Worm (Caenorhabditis elegans) whole organism, late embryonic: ENCODE measurements around the gene nspc-3.
"Not testable (repeated sequence)": the region's sequence is repeated elsewhere in the genome, so short reads cannot be mapped to it uniquely, and the experiment has no call there.

Experiments
- C08G9.2 ChIP-seq: sonication (generic microtip); optimal IDR thresholded peaks from 2 replicates; lab custom pipeline; 2016; ENCODE audit warnings: mild to moderate bottlenecking, missing genetic modification characterization, moderate library complexity, missing compliant biosample characterization
- K02D7.2 ChIP-seq: sonication (generic microtip); optimal IDR thresholded peaks from 2 replicates; lab custom pipeline; 2017; ENCODE audit warnings: mild to moderate bottlenecking, missing genetic modification characterization, missing compliant biosample characterization
- T23F11.4 ChIP-seq: fragments of 200-800 bp; sonication (Bioruptor generic); optimal IDR thresholded peaks from 2 replicates; lab custom pipeline; 2018; ENCODE audit warnings: mild to moderate bottlenecking, missing genetic modification characterization, missing compliant biosample characterization
- Y22D7AL.16 ChIP-seq: sonication (generic microtip); optimal IDR thresholded peaks from 2 replicates; lab custom pipeline; 2016; ENCODE audit warnings: missing genetic modification characterization, missing compliant biosample characterization
- ahr-1 ChIP-seq: sonication (generic microtip); optimal IDR thresholded peaks from 2 replicates; lab custom pipeline; 2016; ENCODE audit warnings: missing genetic modification characterization, missing compliant biosample characterization
- ceh-14 ChIP-seq: sonication (generic microtip); optimal IDR thresholded peaks from 2 replicates; lab custom pipeline; 2016; ENCODE audit warnings: missing genotype, missing genetic modification characterization, missing compliant biosample characterization
- ceh-18 ChIP-seq: sonication (generic microtip); optimal IDR thresholded peaks from 2 replicates; lab custom pipeline; 2016; ENCODE audit warnings: missing genetic modification characterization, missing compliant biosample characterization
- ceh-19 ChIP-seq: fragments of 200-800 bp; sonication (Bioruptor generic); optimal IDR thresholded peaks from 2 replicates; lab custom pipeline; 2018; ENCODE audit warnings: mild to moderate bottlenecking, missing genetic modification characterization, missing compliant biosample characterization
- ceh-22 ChIP-seq: sonication (generic microtip); optimal IDR thresholded peaks from 2 replicates; lab custom pipeline; 2017; ENCODE audit warnings: missing biosample characterization, missing genetic modification characterization
- ceh-24 ChIP-seq: sonication (generic microtip); optimal IDR thresholded peaks from 2 replicates; lab custom pipeline; 2016; ENCODE audit warnings: mild to moderate bottlenecking, missing genetic modification characterization, missing compliant biosample characterization
- ceh-30 ChIP-seq: fragments of 150-350 bp; optimal IDR thresholded peaks from 2 replicates; lab custom pipeline; 2014; ENCODE audit warnings: missing biosample characterization, missing genetic modification characterization
- ceh-6 ChIP-seq: fragments of 200-800 bp; sonication (Bioruptor generic); optimal IDR thresholded peaks from 2 replicates; lab custom pipeline; 2018; ENCODE audit warnings: mild to moderate bottlenecking, missing genetic modification characterization, missing compliant biosample characterization
- ceh-9 ChIP-seq: sonication (generic microtip); optimal IDR thresholded peaks from 2 replicates; lab custom pipeline; 2016; ENCODE audit warnings: mild to moderate bottlenecking, missing genetic modification characterization, inconsistent platforms, missing compliant biosample characterization
- che-1 ChIP-seq: sonication (generic microtip); optimal IDR thresholded peaks from 2 replicates; lab custom pipeline; 2016; ENCODE audit warnings: mild to moderate bottlenecking, missing genetic modification characterization, missing compliant biosample characterization
- dve-1 ChIP-seq: sonication (generic microtip); optimal IDR thresholded peaks from 2 replicates; lab custom pipeline; 2017; ENCODE audit warnings: antibody characterized with exemption, mild to moderate bottlenecking, missing genetic modification characterization, missing compliant biosample characterization
- elt-2 ChIP-seq: sonication (generic microtip); optimal IDR thresholded peaks from 2 replicates; lab custom pipeline; 2016; ENCODE audit warnings: missing genetic modification reagents, missing genetic modification characterization, missing compliant biosample characterization
- elt-4 ChIP-seq: sonication (generic microtip); optimal IDR thresholded peaks from 2 replicates; lab custom pipeline; 2016; ENCODE audit warnings: missing genetic modification characterization, missing compliant biosample characterization
- ets-4 ChIP-seq: sonication (generic microtip); optimal IDR thresholded peaks from 2 replicates; lab custom pipeline; 2016; ENCODE audit warnings: missing genetic modification characterization, missing compliant biosample characterization
- fkh-10 ChIP-seq: fragments of 150-350 bp; optimal IDR thresholded peaks from 2 replicates; lab custom pipeline; 2014; ENCODE audit warnings: missing biosample characterization, missing genetic modification reagents, missing genetic modification characterization
- fkh-6 ChIP-seq: sonication (generic microtip); optimal IDR thresholded peaks from 2 replicates; lab custom pipeline; 2016; ENCODE audit warnings: missing genetic modification characterization, missing compliant biosample characterization
- gmeb-2 ChIP-seq: sonication (generic microtip); optimal IDR thresholded peaks from 2 replicates; lab custom pipeline; 2016; ENCODE audit warnings: missing genetic modification characterization, inconsistent platforms, missing compliant biosample characterization
- hlh-13 ChIP-seq: fragments of 200-800 bp; sonication (Bioruptor generic); optimal IDR thresholded peaks from 2 replicates; lab custom pipeline; 2018; ENCODE audit warnings: mild to moderate bottlenecking, missing genetic modification characterization, missing compliant biosample characterization
- hlh-30 ChIP-seq: sonication (generic microtip); optimal IDR thresholded peaks from 2 replicates; lab custom pipeline; 2017; ENCODE audit warnings: antibody characterized with exemption, missing genetic modification characterization, missing compliant biosample characterization; ENCODE audit not compliant: insufficient read depth
- hlh-6 ChIP-seq: sonication (generic microtip); optimal IDR thresholded peaks from 2 replicates; lab custom pipeline; 2016; ENCODE audit warnings: missing genotype, missing genetic modification characterization, missing compliant biosample characterization
- hlh-8 ChIP-seq: sonication (generic microtip); optimal IDR thresholded peaks from 2 replicates; lab custom pipeline; 2016; ENCODE audit warnings: missing genotype, missing genetic modification characterization, missing compliant biosample characterization
- lim-6 ChIP-seq: sonication (generic microtip); optimal IDR thresholded peaks from 2 replicates; lab custom pipeline; 2016; ENCODE audit warnings: missing genetic modification characterization, missing compliant biosample characterization
- madf-2 ChIP-seq: sonication (generic microtip); optimal IDR thresholded peaks from 2 replicates; lab custom pipeline; 2017; ENCODE audit warnings: missing genetic modification characterization, missing compliant biosample characterization
- mec-3 ChIP-seq: sonication (generic microtip); optimal IDR thresholded peaks from 2 replicates; lab custom pipeline; 2016; ENCODE audit warnings: borderline replicate concordance, missing genetic modification characterization, missing compliant biosample characterization
- nhr-11 ChIP-seq: fragments of 150-350 bp; optimal IDR thresholded peaks from 2 replicates; lab custom pipeline; 2014; ENCODE audit warnings: missing biosample characterization, missing genetic modification characterization
- npax-4 ChIP-seq: sonication (generic microtip); optimal IDR thresholded peaks from 2 replicates; lab custom pipeline; 2016; ENCODE audit warnings: missing genetic modification characterization, missing compliant biosample characterization
- odd-2 ChIP-seq: sonication (generic microtip); optimal IDR thresholded peaks from 2 replicates; lab custom pipeline; 2017; ENCODE audit warnings: antibody characterized with exemption, mild to moderate bottlenecking, missing genetic modification characterization, missing compliant biosample characterization
- pag-3 ChIP-seq: sonication (generic microtip); optimal IDR thresholded peaks from 2 replicates; lab custom pipeline; 2016; ENCODE audit warnings: missing compliant biosample characterization, missing genetic modification characterization, borderline replicate concordance
- pat-9 ChIP-seq: fragments of 200-800 bp; sonication (Bioruptor generic); optimal IDR thresholded peaks from 2 replicates; lab custom pipeline; 2018; ENCODE audit warnings: mild to moderate bottlenecking, missing genetic modification characterization, moderate library complexity, missing compliant biosample characterization
- pha-4 ChIP-seq: fragments of 150-350 bp; optimal IDR thresholded peaks from 2 replicates; lab custom pipeline; 2018; ENCODE audit warnings: missing biosample characterization, missing genetic modification reagents, missing genetic modification characterization
- pqm-1 ChIP-seq: sonication (generic microtip); optimal IDR thresholded peaks from 2 replicates; lab custom pipeline; 2016; ENCODE audit warnings: missing genetic modification characterization, missing compliant biosample characterization
- pros-1 ChIP-seq: fragments of 150-350 bp; optimal IDR thresholded peaks from 2 replicates; lab custom pipeline; 2014; ENCODE audit warnings: missing biosample characterization, missing genetic modification reagents, missing genetic modification characterization
- rnt-1 ChIP-seq: sonication (generic microtip); optimal IDR thresholded peaks from 2 replicates; lab custom pipeline; 2016; ENCODE audit warnings: missing genetic modification characterization, missing compliant biosample characterization
- sdc-2 ChIP-seq: sonication (generic microtip); optimal IDR thresholded peaks from 2 replicates; lab custom pipeline; 2016; ENCODE audit warnings: missing genotype, missing genetic modification characterization, missing compliant biosample characterization
- sox-2 ChIP-seq: fragments of 200-800 bp; sonication (Bioruptor generic); IDR thresholded peaks from 2 replicates; pipeline ENCODE4 v1.3.6; 2022; ENCODE audit warnings: missing genetic modification reagents, missing genetic modification characterization, missing compliant biosample characterization
- syd-9 ChIP-seq: sonication (generic microtip); optimal IDR thresholded peaks from 2 replicates; lab custom pipeline; 2016; ENCODE audit warnings: mild to moderate bottlenecking, missing genetic modification characterization, moderate library complexity, missing compliant biosample characterization
- tbx-7 ChIP-seq: sonication (generic microtip); optimal IDR thresholded peaks from 2 replicates; lab custom pipeline; 2016; ENCODE audit warnings: missing genotype, missing genetic modification characterization, missing compliant biosample characterization
- unc-3 ChIP-seq, 2 experiments: fragments of 200-800 bp in 1 of 2; sonication (Bioruptor generic) in 1 of 2; sonication (generic microtip) in 1 of 2; conservative IDR thresholded peaks in 1 of 2; optimal IDR thresholded peaks in 1 of 2; 2 replicates each; pipeline versions ENCODE4 v1.3.6 to Lab custom; 2016 to 2022; ENCODE audit warnings: missing compliant biosample characterization in 2 of 2, missing genetic modification characterization in 2 of 2, missing genetic modification reagents in 1 of 2
- unc-42 ChIP-seq: sonication (generic microtip); optimal IDR thresholded peaks from 2 replicates; lab custom pipeline; 2016; ENCODE audit warnings: missing genotype, missing genetic modification characterization, missing compliant biosample characterization
- unc-55 ChIP-seq: sonication (generic microtip); optimal IDR thresholded peaks from 2 replicates; lab custom pipeline; 2017; ENCODE audit warnings: missing biosample characterization, missing genetic modification reagents, missing genetic modification characterization
- unc-86 ChIP-seq: sonication (generic microtip); optimal IDR thresholded peaks from 2 replicates; lab custom pipeline; 2016; ENCODE audit warnings: missing genetic modification characterization, missing compliant biosample characterization
- zip-5 ChIP-seq: sonication (generic microtip); optimal IDR thresholded peaks from 2 replicates; lab custom pipeline; 2016; ENCODE audit warnings: missing genetic modification characterization, missing compliant biosample characterization

nspc-3 gene

ce11 chrX:8538262-8538776 lies 1.4 kb downstream of the nspc-3 start, which contains the start of the genes nspc-4 and nspc-5:
TSS of gene nspc-4 (minus strand) at chrX:8538362.
TSS of gene nspc-5 (plus strand) at chrX:8538726.
- TF ChIP-seq unc-3 (GFP tag; conservative IDR thresholded peaks at IDR 0.05; lab: Robert Waterston, UW); unc-3 (tag; optimal IDR thresholded peaks at IDR 0.05; lab: Kevin White, UChicago); Y22D7AL.16 (tag; lab: Kevin White, UChicago); hlh-8 (tag; lab: Kevin White, UChicago): not testable (repeated sequence)
- TF ChIP-seq, all 69 proteins: peak for 0; not testable (repeated sequence) for 69

- not testable (repeated sequence) for TF ChIP-seq npax-4 (tag; lab: Kevin White, UChicago); T23F11.4; ceh-14
Measured at ce11 chrX:8541562-8541961, 4.7 kb downstream of the nspc-3 start, which contains the start of gene nspc-7. TSS of gene nspc-7 (plus strand) at chrX:8541862.

- TF ChIP-seq lim-6: no peak
- TF ChIP-seq ahr-1 (tag; lab: Kevin White, UChicago): no peak
- no peak for TF ChIP-seq ceh-6
- TF ChIP-seq elt-2 (tag; lab: Kevin White, UChicago): peak; percentile 38
- TF ChIP-seq pros-1: peak; percentile 8
- no peak for TF ChIP-seq ets-4 (tag; lab: Kevin White, UChicago)
- no peak for TF ChIP-seq nhr-11
- no peak for TF ChIP-seq mec-3 (tag; lab: Kevin White, UChicago)
- no peak for TF ChIP-seq pha-4 (tag; lab: Kevin White, UChicago)
- peak; percentile 61 for TF ChIP-seq hlh-30 (tag; lab: Kevin White, UChicago)
- no peak for TF ChIP-seq elt-4 (tag; lab: Kevin White, UChicago)
- TF ChIP-seq zip-5 (tag; lab: Kevin White, UChicago): no peak
- TF ChIP-seq ceh-19 (GFP tag; lab: Kevin White, UChicago): peak; percentile 21
- no peak for TF ChIP-seq K02D7.2 (tag; lab: Kevin White, UChicago)
- TF ChIP-seq sox-2 (GFP tag; lab: Robert Waterston, UW): no peak
- peak; percentile 34 for TF ChIP-seq unc-42 (tag; lab: Kevin White, UChicago)
- TF ChIP-seq ceh-24 (tag; lab: Kevin White, UChicago): no peak
- no peak for TF ChIP-seq hlh-6 (tag; lab: Kevin White, UChicago)
- TF ChIP-seq tbx-7: no peak
- TF ChIP-seq syd-9: no peak
- TF ChIP-seq pqm-1 (tag; lab: Kevin White, UChicago): peak; percentile 42
- TF ChIP-seq odd-2 (tag; lab: Kevin White, UChicago): no peak
- no peak for TF ChIP-seq ceh-9 (tag; lab: Kevin White, UChicago)
- no peak for TF ChIP-seq fkh-10 (GFP tag; lab: Kevin White, UChicago)
- TF ChIP-seq unc-86: no peak
- peak; percentile 8 for TF ChIP-seq ceh-14
- no peak for TF ChIP-seq sdc-2 (tag; lab: Kevin White, UChicago)
- peak; percentile 32 for TF ChIP-seq ceh-30
- TF ChIP-seq unc-3 (GFP tag; conservative IDR thresholded peaks at IDR 0.05; lab: Robert Waterston, UW): no peak
- no peak for TF ChIP-seq unc-3 (tag; optimal IDR thresholded peaks at IDR 0.05; lab: Kevin White, UChicago)
- TF ChIP-seq ceh-22 (tag; lab: Kevin White, UChicago): no peak
- no peak for TF ChIP-seq madf-2
- no peak for TF ChIP-seq che-1
- no peak for TF ChIP-seq pag-3
- peak; percentile 23 for TF ChIP-seq rnt-1 (tag; lab: Kevin White, UChicago)
- no peak for TF ChIP-seq C08G9.2 (tag; lab: Kevin White, UChicago)
- TF ChIP-seq unc-55 (GFP tag; lab: Kevin White, UChicago): no peak
- TF ChIP-seq dve-1 (tag; lab: Kevin White, UChicago): no peak
- no peak for TF ChIP-seq T23F11.4
- TF ChIP-seq hlh-8 (tag; lab: Kevin White, UChicago): no peak
- TF ChIP-seq pat-9 (tag; lab: Kevin White, UChicago): no peak
- TF ChIP-seq Y22D7AL.16 (tag; lab: Kevin White, UChicago): no peak
- no peak for TF ChIP-seq gmeb-2
- TF ChIP-seq hlh-13 (GFP tag; lab: Kevin White, UChicago): no peak
- TF ChIP-seq fkh-6: no peak
- TF ChIP-seq ceh-18 (tag; lab: Kevin White, UChicago): peak; percentile 25
Measured at ce11 chrX:8545971-8546442, 9.1 kb downstream of the nspc-3 start, which contains the start of gene sdha-1. TSS of gene sdha-1 (minus strand) at chrX:8546021.
